Worm (Caenorhabditis elegans) whole organism, L1 larva: ENCODE data around the gene arrd-6.

Source experiments
- C04F5.9 ChIP-seq: sonication (generic microtip); optimal IDR thresholded peaks from 2 replicates; lab custom pipeline; 2016; ENCODE audit warnings: missing genetic modification characterization, missing compliant biosample characterization
- C16A3.4 ChIP-seq: fragments of 150-350 bp; optimal IDR thresholded peaks from 2 replicates; lab custom pipeline; 2014; ENCODE audit warnings: missing biosample characterization, missing genetic modification characterization
- Y116A8C.19 ChIP-seq: sonication (generic microtip); optimal IDR thresholded peaks from 2 replicates; lab custom pipeline; 2016; ENCODE audit warnings: missing compliant biosample characterization, missing genetic modification characterization, borderline replicate concordance
- aly-2 ChIP-seq: fragments of 150-350 bp; optimal IDR thresholded peaks from 2 replicates; lab custom pipeline; 2014; ENCODE audit warnings: missing biosample characterization, missing genetic modification characterization
- ama-1 ChIP-seq: fragments of 150-350 bp; optimal IDR thresholded peaks from 2 replicates; lab custom pipeline; 2014
- blmp-1 ChIP-seq: fragments of 150-350 bp; optimal IDR thresholded peaks from 2 replicates; lab custom pipeline; 2014; ENCODE audit warnings: missing biosample characterization, missing genetic modification characterization
- ceh-63 ChIP-seq: fragments of 200-800 bp; sonication (Bioruptor generic); optimal IDR thresholded peaks from 2 replicates; lab custom pipeline; 2018; ENCODE audit warnings: mild to moderate bottlenecking, missing genetic modification characterization, missing compliant biosample characterization
- ceh-82 ChIP-seq, 3 experiments: fragments of 150-350 bp in 1 of 3; sonication (generic microtip) in 2 of 3; optimal IDR thresholded peaks; 2 replicates each; lab custom pipeline; 2014 to 2017; ENCODE audit warnings: missing biosample characterization in 3 of 3, missing genetic modification characterization in 3 of 3
- ceh-88 ChIP-seq: fragments of 200-800 bp; sonication (Bioruptor generic); IDR thresholded peaks from 2 replicates; pipeline ENCODE4 v1.3.6; 2022; ENCODE audit warnings: missing genetic modification characterization, missing compliant biosample characterization
- dsc-1 ChIP-seq: sonication (generic microtip); optimal IDR thresholded peaks from 2 replicates; lab custom pipeline; 2016; ENCODE audit warnings: mild to moderate bottlenecking, missing genetic modification characterization, missing compliant biosample characterization
- efl-1 ChIP-seq, 4 experiments: fragments of 150-350 bp; optimal IDR thresholded peaks in 3 of 4; peaks in 1 of 4; 1 replicate in 1 of 4; 2 replicates in 3 of 4; lab custom pipeline; 2014; ENCODE audit warnings: missing biosample characterization in 2 of 4, missing genetic modification characterization in 2 of 4, missing genetic modification reagents in 2 of 4
- egl-13 ChIP-seq: sonication (generic microtip); optimal IDR thresholded peaks from 2 replicates; lab custom pipeline; 2016; ENCODE audit warnings: missing genotype, missing genetic modification reagents, missing genetic modification characterization, missing compliant biosample characterization
- egl-27 ChIP-seq, 2 experiments: fragments of 150-350 bp in 1 of 2; sonication (generic microtip); optimal IDR thresholded peaks; 3 replicates each; lab custom pipeline; 2017 to 2018; ENCODE audit warnings: missing biosample characterization in 2 of 2, missing genetic modification characterization in 2 of 2, missing genetic modification reagents in 2 of 2
- elt-2 ChIP-seq: sonication (generic microtip); optimal IDR thresholded peaks from 2 replicates; lab custom pipeline; 2016; ENCODE audit warnings: missing genetic modification characterization, mild to moderate bottlenecking, inconsistent platforms, missing compliant biosample characterization, missing genetic modification reagents
- elt-3 ChIP-seq, 6 experiments: fragments of 150-350 bp in 1 of 6; sonication (generic microtip); optimal IDR thresholded peaks; 2 replicates each; lab custom pipeline; 2017 to 2018; ENCODE audit warnings: missing biosample characterization in 6 of 6, missing genetic modification characterization in 6 of 6, inconsistent platforms in 1 of 6
- fkh-10 ChIP-seq: sonication (generic microtip); optimal IDR thresholded peaks from 2 replicates; lab custom pipeline; 2017; ENCODE audit warnings: missing biosample characterization, missing genetic modification reagents, missing genetic modification characterization
- fkh-4 ChIP-seq: sonication (generic microtip); optimal IDR thresholded peaks from 2 replicates; lab custom pipeline; 2016; ENCODE audit warnings: missing compliant biosample characterization, missing genetic modification characterization, borderline replicate concordance
- fkh-8 ChIP-seq: sonication (generic microtip); optimal IDR thresholded peaks from 2 replicates; lab custom pipeline; 2016; ENCODE audit warnings: mild to moderate bottlenecking, missing genetic modification characterization, missing compliant biosample characterization
- fos-1 ChIP-seq: fragments of 150-350 bp; optimal IDR thresholded peaks from 2 replicates; lab custom pipeline; 2014; ENCODE audit warnings: missing biosample characterization, missing genetic modification characterization
- grh-1 ChIP-seq: fragments of 200-800 bp; sonication (Bioruptor generic); IDR thresholded peaks from 2 replicates; pipeline ENCODE4 v1.3.6; 2022; ENCODE audit warnings: missing genetic modification reagents, missing genetic modification characterization, missing compliant biosample characterization
- hlh-17 ChIP-seq: fragments of 200-800 bp; sonication (Bioruptor generic); optimal IDR thresholded peaks from 2 replicates; lab custom pipeline; 2018; ENCODE audit warnings: missing genetic modification characterization, mild to moderate bottlenecking, missing compliant biosample characterization, moderate library complexity, borderline replicate concordance
- irx-1 ChIP-seq: sonication (generic microtip); optimal IDR thresholded peaks from 2 replicates; lab custom pipeline; 2016; ENCODE audit warnings: missing genetic modification characterization, missing compliant biosample characterization
- jun-1 ChIP-seq: fragments of 150-350 bp; optimal IDR thresholded peaks from 2 replicates; lab custom pipeline; 2014; ENCODE audit warnings: missing biosample characterization, missing genetic modification reagents, missing genetic modification characterization
- lin-13 ChIP-seq: fragments of 150-350 bp; optimal IDR thresholded peaks from 2 replicates; lab custom pipeline; 2014; ENCODE audit warnings: missing biosample characterization, missing genetic modification reagents, missing genetic modification characterization
- lin-14 ChIP-seq: fragments of 200-800 bp; sonication (Bioruptor generic); optimal IDR thresholded peaks from 2 replicates; lab custom pipeline; 2018; ENCODE audit warnings: mild to moderate bottlenecking, missing genetic modification characterization, moderate library complexity, missing compliant biosample characterization
- lin-35 ChIP-seq, 2 experiments: fragments of 150-350 bp; optimal IDR thresholded peaks; 2 replicates each; lab custom pipeline; 2014; ENCODE audit warnings: missing biosample characterization in 2 of 2, missing genetic modification characterization in 2 of 2, missing genetic modification reagents in 2 of 2
- lin-39 ChIP-seq: fragments of 150-350 bp; optimal IDR thresholded peaks from 2 replicates; lab custom pipeline; 2014; ENCODE audit warnings: missing biosample characterization, missing genetic modification reagents, missing genetic modification characterization
- lsy-2 ChIP-seq, 2 experiments: fragments of 150-350 bp; optimal IDR thresholded peaks; 2 replicates each; lab custom pipeline; 2014; ENCODE audit warnings: missing biosample characterization in 2 of 2, missing genetic modification characterization in 2 of 2
- mep-1 ChIP-seq: fragments of 150-350 bp; optimal IDR thresholded peaks from 2 replicates; lab custom pipeline; 2014; ENCODE audit warnings: missing biosample characterization, missing genetic modification characterization
- nhr-11 ChIP-seq: fragments of 150-350 bp; optimal IDR thresholded peaks from 2 replicates; lab custom pipeline; 2014; ENCODE audit warnings: missing biosample characterization, missing genetic modification characterization
- nhr-19 ChIP-seq: fragments of 200-800 bp; sonication (Bioruptor generic); conservative IDR thresholded peaks from 2 replicates; pipeline ENCODE4 v1.3.6; 2022; ENCODE audit warnings: missing genetic modification characterization, missing compliant biosample characterization
- nhr-20 ChIP-seq: sonication (generic microtip); optimal IDR thresholded peaks from 2 replicates; lab custom pipeline; 2016; ENCODE audit warnings: mild to moderate bottlenecking, missing genetic modification characterization, missing compliant biosample characterization
- nhr-28 ChIP-seq: fragments of 150-350 bp; optimal IDR thresholded peaks from 2 replicates; lab custom pipeline; 2014; ENCODE audit warnings: missing biosample characterization, missing genetic modification characterization
- nhr-47 ChIP-seq: sonication (generic microtip); optimal IDR thresholded peaks from 2 replicates; lab custom pipeline; 2016; ENCODE audit warnings: mild to moderate bottlenecking, missing genetic modification characterization, moderate library complexity, missing compliant biosample characterization
- nhr-71 ChIP-seq: sonication (generic microtip); optimal IDR thresholded peaks from 2 replicates; lab custom pipeline; 2016; ENCODE audit warnings: mild to moderate bottlenecking, missing genetic modification characterization, moderate library complexity, missing compliant biosample characterization
- nhr-76 ChIP-seq: sonication (generic microtip); optimal IDR thresholded peaks from 2 replicates; lab custom pipeline; 2017; ENCODE audit warnings: missing biosample characterization, missing genetic modification characterization
- nhr-77 ChIP-seq: fragments of 150-350 bp; optimal IDR thresholded peaks from 2 replicates; lab custom pipeline; 2014; ENCODE audit warnings: missing biosample characterization, missing genetic modification characterization
- nhr-84 ChIP-seq: sonication (generic microtip); optimal IDR thresholded peaks from 2 replicates; lab custom pipeline; 2017; ENCODE audit warnings: missing biosample characterization, missing genetic modification characterization
- nhr-85 ChIP-seq: sonication (generic microtip); peaks from one replicate; lab custom pipeline; 2016; ENCODE audit warnings: missing genetic modification characterization, inconsistent platforms, missing compliant biosample characterization
- pag-3 ChIP-seq: sonication (generic microtip); optimal IDR thresholded peaks from 2 replicates; lab custom pipeline; 2017; ENCODE audit warnings: missing genetic modification characterization, mild to moderate bottlenecking, missing compliant biosample characterization, antibody characterized with exemption, borderline replicate concordance; ENCODE audit not compliant: insufficient read depth
- pax-3 ChIP-seq: fragments of 200-800 bp; sonication (Bioruptor generic); optimal IDR thresholded peaks from 2 replicates; lab custom pipeline; 2018; ENCODE audit warnings: mild to moderate bottlenecking, missing genetic modification characterization, moderate library complexity, missing compliant biosample characterization
- rnt-1 ChIP-seq: sonication (generic microtip); optimal IDR thresholded peaks from 2 replicates; lab custom pipeline; 2016; ENCODE audit warnings: mild to moderate bottlenecking, missing genetic modification characterization, moderate library complexity, missing compliant biosample characterization
- skn-1 ChIP-seq: fragments of 150-350 bp; optimal IDR thresholded peaks from 2 replicates; lab custom pipeline; 2014; ENCODE audit warnings: missing biosample characterization, missing genetic modification characterization
- snpc-4 ChIP-seq: fragments of 150-350 bp; optimal IDR thresholded peaks from 2 replicates; lab custom pipeline; 2014; ENCODE audit warnings: missing biosample characterization, missing genetic modification characterization
- snu-23 ChIP-seq: sonication (generic microtip); optimal IDR thresholded peaks from 2 replicates; lab custom pipeline; 2016; ENCODE audit warnings: missing genetic modification characterization, missing compliant biosample characterization
- swsn-7 ChIP-seq: sonication (generic microtip); optimal IDR thresholded peaks from 2 replicates; lab custom pipeline; 2016; ENCODE audit warnings: missing genetic modification characterization, missing compliant biosample characterization
- tbx-2 ChIP-seq: sonication (generic microtip); optimal IDR thresholded peaks from 2 replicates; lab custom pipeline; 2016; ENCODE audit warnings: missing genetic modification characterization, missing compliant biosample characterization
- tlp-1 ChIP-seq: fragments of 150-350 bp; optimal IDR thresholded peaks from 2 replicates; lab custom pipeline; 2014; ENCODE audit warnings: missing biosample characterization, missing genetic modification characterization
- unc-86 ChIP-seq: sonication (generic microtip); optimal IDR thresholded peaks from 2 replicates; lab custom pipeline; 2016; ENCODE audit warnings: missing genetic modification characterization, missing compliant biosample characterization
- unc-98 ChIP-seq: fragments of 200-800 bp; sonication (Bioruptor generic); IDR thresholded peaks from 2 replicates; pipeline ENCODE4 v1.3.6; 2022; ENCODE audit warnings: missing genetic modification characterization, missing compliant biosample characterization
- xbp-1 ChIP-seq: sonication (generic microtip); optimal IDR thresholded peaks from 2 replicates; lab custom pipeline; 2016; ENCODE audit warnings: missing genetic modification characterization, missing compliant biosample characterization
- zip-4 ChIP-seq: fragments of 200-800 bp; sonication (Bioruptor generic); optimal IDR thresholded peaks from 2 replicates; lab custom pipeline; 2018; ENCODE audit warnings: mild to moderate bottlenecking, missing genetic modification characterization, moderate library complexity, missing compliant biosample characterization

The arrd-6 gene

ce11 chrII:11167039-11167438, 24.5 kb downstream of the arrd-6 start:
- TF ChIP-seq tlp-1 (tag; lab: Kevin White, UChicago), result no peak
- peak; percentile 82 for TF ChIP-seq nhr-20 (tag; lab: Kevin White, UChicago)
- TF ChIP-seq nhr-71 (tag; lab: Kevin White, UChicago), result peak; percentile 91
- TF ChIP-seq hlh-17 (GFP tag; lab: Kevin White, UChicago), result no peak
- peak in 1 of 2 experiments; percentile 9 for TF ChIP-seq egl-27 (tag; optimal IDR thresholded peaks at IDR 0.05; lab: Kevin White, UChicago)
- TF ChIP-seq lin-39 (tag; lab: Kevin White, UChicago), result peak; percentile 40
- peak; percentile 16 for TF ChIP-seq pax-3 (tag; lab: Kevin White, UChicago)
- peak; percentile 55 for TF ChIP-seq unc-86 (tag; lab: Kevin White, UChicago)
- TF ChIP-seq mep-1 (tag; lab: Kevin White, UChicago), result peak; percentile 18
- peak; percentile 57 for TF ChIP-seq zip-4 (GFP tag; lab: Kevin White, UChicago)
- peak; percentile 85 for TF ChIP-seq swsn-7 (tag; lab: Kevin White, UChicago)
- TF ChIP-seq fkh-10, result no peak
- peak; percentile 42 for TF ChIP-seq ceh-88 (GFP tag; lab: Robert Waterston, UW)
- peak; percentile 89 for TF ChIP-seq nhr-47 (tag; lab: Kevin White, UChicago)
- no peak for TF ChIP-seq nhr-76 (tag; lab: Kevin White, UChicago)
- peak; percentile 99 for TF ChIP-seq snpc-4
- TF ChIP-seq nhr-77 (tag; lab: Kevin White, UChicago), result peak; percentile 59
- TF ChIP-seq elt-3 (tag; optimal IDR thresholded peaks at IDR 0.05; lab: Kevin White, UChicago), result peak in 1 of 6 experiments; percentile 42
- peak; percentile 31 to 67 for TF ChIP-seq lsy-2 (tag; optimal IDR thresholded peaks at IDR 0.05; lab: Kevin White, UChicago)
- peak; percentile 29 to 68 for TF ChIP-seq efl-1 (optimal IDR thresholded peaks at IDR 0.05; lab: Kevin White, UChicago)
- peak; percentile 10 to 96 for TF ChIP-seq efl-1 (GFP tag; optimal IDR thresholded peaks at IDR 0.05 in 1 of 2; lab: Kevin White, UChicago)
- TF ChIP-seq snu-23, result peak; percentile 84
- peak; percentile 16 for TF ChIP-seq skn-1 (tag; lab: Kevin White, UChicago)
- TF ChIP-seq egl-13 (tag; lab: Kevin White, UChicago), result peak; percentile 50
- TF ChIP-seq lin-35 (GFP tag; optimal IDR thresholded peaks at IDR 0.05; lab: Kevin White, UChicago), result peak; percentile 34 to 59
- peak; percentile 61 for TF ChIP-seq fos-1 (tag; lab: Kevin White, UChicago)
- TF ChIP-seq C16A3.4 (tag; lab: Kevin White, UChicago), result peak; percentile 26
- no peak for TF ChIP-seq lin-13 (GFP tag; lab: Kevin White, UChicago)
- TF ChIP-seq irx-1 (tag; lab: Kevin White, UChicago), result peak; percentile 43
- TF ChIP-seq nhr-11, result no peak
- peak; percentile 58 for TF ChIP-seq aly-2
- peak; percentile 7 for TF ChIP-seq jun-1 (tag; lab: Kevin White, UChicago)
- TF ChIP-seq ceh-82 (tag; optimal IDR thresholded peaks at IDR 0.05; lab: Kevin White, UChicago), result peak; percentile 34 to 69 (median 54)
- peak; percentile 90 for TF ChIP-seq dsc-1 (tag; lab: Kevin White, UChicago)
- peak; percentile 77 for TF ChIP-seq grh-1 (GFP tag; lab: Robert Waterston, UW)
- peak; percentile 72 for TF ChIP-seq xbp-1 (tag; lab: Kevin White, UChicago)
- peak; percentile 54 for TF ChIP-seq elt-2 (tag; lab: Kevin White, UChicago)
- no peak for TF ChIP-seq pag-3 (tag; lab: Kevin White, UChicago)
- peak; percentile 70 for TF ChIP-seq lin-14 (GFP tag; lab: Kevin White, UChicago)
- TF ChIP-seq ama-1 (lab: Kevin White, UChicago), result peak; percentile 89
- TF ChIP-seq blmp-1 (tag; lab: Kevin White, UChicago), result no peak
- TF ChIP-seq nhr-19 (GFP tag; lab: Robert Waterston, UW), result peak; percentile 89
- TF ChIP-seq fkh-4 (tag; lab: Kevin White, UChicago), result no peak
- peak; percentile 60 for TF ChIP-seq tbx-2 (tag; lab: Kevin White, UChicago)
- no peak for TF ChIP-seq nhr-28
- TF ChIP-seq nhr-84 (tag; lab: Kevin White, UChicago), result no peak
- peak; percentile 95 for TF ChIP-seq nhr-85 (tag; lab: Kevin White, UChicago)
- TF ChIP-seq unc-98, result peak; percentile 47; the same call in 1 of the 2 replicates
- TF ChIP-seq C04F5.9 (tag; lab: Kevin White, UChicago), result peak; percentile 41
- TF ChIP-seq fkh-8, result peak; percentile 14
- TF ChIP-seq Y116A8C.19, result no peak
- peak; percentile 93 for TF ChIP-seq rnt-1 (tag; lab: Kevin White, UChicago)
- TF ChIP-seq ceh-63 (GFP tag; lab: Kevin White, UChicago), result no peak
